Worm (Caenorhabditis elegans) whole organism, L3 larva: ENCODE measurements around the gene Y73F8A.5.
"Not testable (repeated sequence)": the region's sequence is repeated elsewhere in the genome, so short reads cannot be mapped to it uniquely, and the experiment has no call there.

Experiments
- elt-3 ChIP-seq, 3 experiments: fragments of 150-350 bp in 1 of 3; sonication (generic microtip) in 2 of 3; optimal IDR thresholded peaks; 2 replicates in 2 of 3; 4 replicates in 1 of 3; lab custom pipeline; 2014 to 2017; ENCODE audit warnings: missing biosample characterization in 3 of 3, missing genetic modification characterization in 3 of 3
- nhr-77 ChIP-seq: fragments of 150-350 bp; optimal IDR thresholded peaks from 2 replicates; lab custom pipeline; 2014; ENCODE audit warnings: missing biosample characterization, missing genetic modification characterization

- TF ChIP-seq nhr-77 (tag; lab: Kevin White, UChicago); elt-3 (tag; optimal IDR thresholded peaks at IDR 0.05; lab: Kevin White, UChicago): not testable (repeated sequence)
Observed at ce11 chrIV:15311590-15311989, 51.9 kb downstream of the Y73F8A.5 start, which contains the start of gene Y73F8A.12.
